Worm (Caenorhabditis elegans): ENCODE results near the gene mrpl-22.

DNA sequence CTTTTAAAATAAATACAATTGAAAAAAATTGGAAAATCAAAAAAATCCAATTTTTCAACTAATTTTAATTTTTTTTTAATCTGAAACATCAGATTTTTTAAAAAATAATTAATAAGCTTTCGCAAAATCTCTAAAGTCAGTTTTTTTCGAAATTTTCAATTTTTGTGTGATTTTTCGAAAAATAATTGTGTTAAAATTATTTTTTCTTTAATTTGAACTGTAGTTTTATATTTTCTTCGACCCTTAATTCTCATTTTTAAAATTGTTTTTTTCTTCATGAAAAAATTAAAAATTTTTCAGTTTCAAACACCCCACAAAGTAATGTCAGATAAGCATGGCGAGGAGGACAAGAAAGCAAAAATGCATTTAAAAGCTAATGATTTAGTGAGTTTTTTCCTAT is 10.2 kb upstream of the mrpl-22 start, which contains the start of gene rabx-5:
- TF ChIP-seq ztf-4 (tag; optimal IDR thresholded peaks at IDR 0.05) (no peak), unc-39 (tag; optimal IDR thresholded peaks at IDR 0.05) (no peak), ceh-82 (tag; optimal IDR thresholded peaks at IDR 0.05) (no peak), nhr-77 (tag; optimal IDR thresholded peaks at IDR 0.05) (no peak)

All from whole organism, L3 larva.